Worm (Caenorhabditis elegans): ENCODE measurements around the gene C09B8.4.
A peak's percentile ranks its signal among the peaks of the same experiment; 100 is the strongest.

Gene C09B8.4

DNA sequence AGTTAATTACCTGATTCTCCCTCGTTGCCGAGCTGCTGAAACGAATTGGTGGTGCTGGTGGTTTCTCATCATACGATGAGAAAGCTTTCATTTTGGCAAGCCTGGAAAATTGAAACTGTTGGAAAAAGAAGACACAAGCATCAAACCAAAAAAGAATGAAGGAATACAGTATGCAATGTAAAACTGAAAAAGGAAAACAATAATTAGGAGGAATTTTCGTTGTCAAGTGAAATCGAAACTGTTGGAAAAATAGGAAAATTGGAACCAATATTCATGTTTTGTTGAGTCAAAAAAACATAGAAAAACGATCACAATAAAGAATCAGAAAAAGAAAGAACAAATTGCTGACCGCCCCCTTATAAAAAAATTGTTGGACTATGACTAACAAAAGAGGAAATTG lies 28.8 kb upstream of the C09B8.4 start, which contains the start of gene pak-1:
Gene pak-1, minus strand, starts transcription at position 101 of the 400 bp plus-strand sequence.
- no peak for TF ChIP-seq sem-2 (GFP tag; optimal IDR thresholded peaks at IDR 0.05)
- TF ChIP-seq bed-3 (GFP tag; optimal IDR thresholded peaks at IDR 0.05), result no peak
- TF ChIP-seq nhr-28 (tag; optimal IDR thresholded peaks at IDR 0.05), result no peak
- TF ChIP-seq pha-4 (tag; optimal IDR thresholded peaks at IDR 0.05), result no peak

DNA sequence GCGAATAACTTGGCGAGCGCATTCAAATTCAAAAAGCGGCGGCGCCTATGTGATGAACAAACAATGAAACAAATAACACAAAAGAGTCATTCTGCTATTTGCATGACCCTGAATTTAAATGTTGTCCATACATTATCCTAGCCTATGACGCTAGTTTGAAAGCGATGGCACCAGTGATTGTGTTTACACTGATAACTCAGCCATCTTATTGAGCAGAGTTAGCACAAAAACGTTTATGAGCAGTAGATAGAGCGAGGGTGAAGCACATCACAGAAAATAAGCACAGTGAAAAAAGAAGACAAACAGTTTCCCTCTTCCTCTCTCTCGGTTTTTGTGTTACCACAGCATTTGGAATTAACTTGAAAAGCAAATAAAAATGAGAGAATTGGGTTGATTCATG lies 23.5 kb upstream of the C09B8.4 start:
- no peak for TF ChIP-seq lin-13 (tag; optimal IDR thresholded peaks at IDR 0.05)
- no peak for TF ChIP-seq unc-120 (tag; optimal IDR thresholded peaks at IDR 0.05; ENCODE audit: poor library complexity, severe bottlenecking)
- no peak for TF ChIP-seq nhr-76 (tag; optimal IDR thresholded peaks at IDR 0.05)
- no peak for TF ChIP-seq lsy-2 (tag; optimal IDR thresholded peaks at IDR 0.05)
- no peak for TF ChIP-seq hlh-1 (tag; optimal IDR thresholded peaks at IDR 0.05)
- TF ChIP-seq nhr-12 (tag; optimal IDR thresholded peaks at IDR 0.05), result no peak
- TF ChIP-seq pha-4 (tag; optimal IDR thresholded peaks at IDR 0.05), result peak; percentile 3
- no peak for TF ChIP-seq unc-62 (GFP tag; optimal IDR thresholded peaks at IDR 0.05)
- TF ChIP-seq mep-1 (tag; optimal IDR thresholded peaks at IDR 0.05), result no peak

DNA sequence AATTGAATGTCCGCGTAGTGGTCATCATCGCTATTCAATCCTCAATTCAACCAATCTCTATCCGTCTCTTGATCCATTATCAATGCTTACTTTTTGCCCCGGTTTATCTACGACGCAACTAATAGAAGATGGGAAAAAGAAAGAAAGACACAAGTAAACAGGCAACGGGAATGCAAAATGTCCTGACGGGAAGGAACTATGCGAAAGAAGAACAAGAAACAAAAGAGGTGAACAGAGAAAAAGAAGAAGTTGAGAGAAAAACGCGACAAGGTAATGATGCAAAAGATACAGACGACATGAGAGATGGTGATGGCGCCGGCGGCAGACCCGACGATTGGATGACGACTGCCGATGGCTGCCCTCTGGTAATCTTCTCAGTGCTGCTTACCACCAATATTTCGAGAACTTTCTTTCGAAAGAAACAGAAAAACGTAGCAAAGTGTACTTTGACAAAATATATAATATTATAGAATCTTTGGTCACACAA lies 22.3 kb upstream of the C09B8.4 start:
- no peak for TF ChIP-seq elt-1 (tag; optimal IDR thresholded peaks at IDR 0.05; ENCODE audit: borderline replicate concordance, insufficient read depth)
- no peak for TF ChIP-seq nhr-2 (tag; optimal IDR thresholded peaks at IDR 0.05)
- TF ChIP-seq M03D4.4 (tag; optimal IDR thresholded peaks at IDR 0.05), result no peak
- no peak for TF ChIP-seq nhr-12 (tag; optimal IDR thresholded peaks at IDR 0.05)
- TF ChIP-seq hlh-1 (tag; optimal IDR thresholded peaks at IDR 0.05), result peak; percentile 62
- TF ChIP-seq ceh-43 (GFP tag; optimal IDR thresholded peaks at IDR 0.05), result no peak
- no peak for TF ChIP-seq ceh-83 (GFP tag; optimal IDR thresholded peaks at IDR 0.05)
- TF ChIP-seq blmp-1 (tag; optimal IDR thresholded peaks at IDR 0.05), result no peak
- TF ChIP-seq ztf-11 (tag; optimal IDR thresholded peaks at IDR 0.05), result no peak
- TF ChIP-seq ceh-39 (tag; optimal IDR thresholded peaks at IDR 0.05), result no peak
- no peak for TF ChIP-seq lin-32 (GFP tag; optimal IDR thresholded peaks at IDR 0.05)
- no peak for TF ChIP-seq drap-1 (GFP tag; optimal IDR thresholded peaks at IDR 0.05)
- no peak for TF ChIP-seq lsy-2 (tag; optimal IDR thresholded peaks at IDR 0.05)
- no peak for TF ChIP-seq cnd-1 (tag; optimal IDR thresholded peaks at IDR 0.05)
- no peak for TF ChIP-seq unc-39 (tag; optimal IDR thresholded peaks at IDR 0.05)
- TF ChIP-seq nhr-28 (tag; optimal IDR thresholded peaks at IDR 0.05), result no peak
- TF ChIP-seq zip-8 (tag; optimal IDR thresholded peaks at IDR 0.05), result no peak
- no peak for TF ChIP-seq lin-13 (tag; optimal IDR thresholded peaks at IDR 0.05)
- no peak for TF ChIP-seq nhr-76 (tag; optimal IDR thresholded peaks at IDR 0.05)
- no peak for TF ChIP-seq pha-4 (tag; optimal IDR thresholded peaks at IDR 0.05)
- TF ChIP-seq unc-120 (tag; optimal IDR thresholded peaks at IDR 0.05; ENCODE audit: poor library complexity, severe bottlenecking), result peak; percentile 58
- TF ChIP-seq ces-1 (GFP tag; optimal IDR thresholded peaks at IDR 0.05), result no peak
- no peak for TF ChIP-seq flh-1 (GFP tag; optimal IDR thresholded peaks at IDR 0.05)
- TF ChIP-seq unc-62 (GFP tag; optimal IDR thresholded peaks at IDR 0.05), result no peak
- no peak for TF ChIP-seq tbx-8 (GFP tag; optimal IDR thresholded peaks at IDR 0.05)
- no peak for TF ChIP-seq bed-3 (GFP tag; optimal IDR thresholded peaks at IDR 0.05)
- peak; percentile 81 for TF ChIP-seq elt-3 (tag; optimal IDR thresholded peaks at IDR 0.05)
- no peak for TF ChIP-seq snpc-4 (tag; optimal IDR thresholded peaks at IDR 0.05)
- no peak for TF ChIP-seq sptf-1 (tag; optimal IDR thresholded peaks at IDR 0.05)
- no peak for TF ChIP-seq mls-2 (tag; optimal IDR thresholded peaks at IDR 0.05)
- TF ChIP-seq sem-2 (GFP tag; optimal IDR thresholded peaks at IDR 0.05), result no peak
- no peak for TF ChIP-seq mab-5 (tag; optimal IDR thresholded peaks at IDR 0.05)
- TF ChIP-seq ham-2 (GFP tag; optimal IDR thresholded peaks at IDR 0.05), result peak; percentile 73
- TF ChIP-seq nhr-237 (tag; optimal IDR thresholded peaks at IDR 0.05), result peak; percentile 80
- no peak for TF ChIP-seq mep-1 (tag; optimal IDR thresholded peaks at IDR 0.05)

DNA sequence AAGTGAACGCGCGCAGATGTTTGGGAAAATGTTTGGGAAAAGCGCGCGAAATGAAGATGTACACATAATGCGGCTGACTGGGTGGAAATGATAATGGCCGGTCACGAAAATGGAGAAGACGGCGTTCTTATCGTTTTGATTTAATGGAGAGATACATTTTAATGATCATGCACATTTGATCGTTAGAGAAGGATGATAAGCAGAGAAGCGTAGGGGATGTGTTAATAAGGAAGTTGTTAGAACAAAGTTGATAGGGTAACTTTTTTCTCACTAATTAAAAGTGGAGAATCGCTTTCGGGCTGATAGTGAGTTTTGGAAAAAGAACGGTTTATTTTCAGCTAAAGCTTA lies 21.3 kb upstream of the C09B8.4 start:
- no peak for TF ChIP-seq mab-5 (tag; optimal IDR thresholded peaks at IDR 0.05)
- TF ChIP-seq hlh-1 (tag; optimal IDR thresholded peaks at IDR 0.05), result peak; percentile 7

Measured in whole organism, mixed stage, embryonic.